Fruit fly (Drosophila melanogaster) whole organism, embryonic: Measurements from ENCODE around the gene scaf6.

Experiments
- Bgb ChIP-seq: fragments of 200-800 bp; sonication (Bioruptor generic); IDR thresholded peaks from 2 replicates; pipeline ENCODE4 v1.3.6; 2022; ENCODE audit warnings: missing biosample characterization, missing genetic modification characterization; ENCODE audit not compliant: partially characterized antibody
- Blimp-1 ChIP-seq: fragments of 200-800 bp; sonication (Bioruptor generic); optimal IDR thresholded peaks from 3 replicates; lab custom pipeline; 2018; ENCODE audit warnings: missing biosample characterization, missing genetic modification characterization, mild to moderate bottlenecking, moderate library complexity, missing genetic modification reagents
- C15 ChIP-seq: fragments of 200-800 bp; sonication (Bioruptor generic); IDR thresholded peaks from 3 replicates; pipeline ENCODE4 v1.3.6; 2022; ENCODE audit warnings: missing biosample characterization, missing genetic modification characterization
- CG1024 ChIP-seq: fragments of 200-800 bp; sonication (Bioruptor generic); IDR thresholded peaks from 2 replicates; pipeline ENCODE4 v1.3.6; 2022; ENCODE audit warnings: missing biosample characterization, missing genetic modification characterization
- CG10267 ChIP-seq: fragments of 200-800 bp; sonication (Bioruptor generic); optimal IDR thresholded peaks from 2 replicates; lab custom pipeline; 2018; ENCODE audit warnings: missing biosample characterization, mild to moderate bottlenecking, missing genetic modification characterization, moderate library complexity
- CG11247 ChIP-seq: fragments of 200-800 bp; sonication (Bioruptor generic); IDR thresholded peaks from 2 replicates; pipeline ENCODE4 v1.3.6; 2022; ENCODE audit warnings: missing biosample characterization, missing genetic modification characterization
- CG11695 ChIP-seq: fragments of 200-800 bp; sonication (Bioruptor generic); IDR thresholded peaks from 3 replicates; pipeline ENCODE4 v1.3.6; 2022; ENCODE audit warnings: missing biosample characterization, missing genetic modification characterization
- CG11696 ChIP-seq: fragments of 200-800 bp; sonication (Bioruptor generic); IDR thresholded peaks from 2 replicates; pipeline ENCODE4 v1.3.6; 2022; ENCODE audit warnings: missing biosample characterization, missing genetic modification characterization
- CG12236 ChIP-seq: fragments of 200-800 bp; sonication (Bioruptor generic); optimal IDR thresholded peaks from 2 replicates; lab custom pipeline; 2016; ENCODE audit warnings: missing biosample characterization, missing genetic modification characterization
- CG12299 ChIP-seq: fragments of 200-800 bp; sonication (Bioruptor generic); optimal IDR thresholded peaks from 2 replicates; lab custom pipeline; 2018; ENCODE audit warnings: missing biosample characterization, mild to moderate bottlenecking, missing genetic modification characterization
- CG14860 ChIP-seq: fragments of 200-800 bp; sonication (Bioruptor generic); IDR thresholded peaks from 3 replicates; pipeline ENCODE4 v1.3.6; 2022; ENCODE audit warnings: missing biosample characterization, missing genetic modification characterization; ENCODE audit not compliant: partially characterized antibody
- CG14965 ChIP-seq: fragments of 200-800 bp; sonication (Bioruptor generic); optimal IDR thresholded peaks from 2 replicates; lab custom pipeline; 2016; ENCODE audit warnings: missing biosample characterization, missing genetic modification characterization, borderline replicate concordance
- CG15601 ChIP-seq: fragments of 200-800 bp; sonication (Bioruptor generic); optimal IDR thresholded peaks from 3 replicates; lab custom pipeline; 2019; ENCODE audit warnings: missing biosample characterization, mild to moderate bottlenecking, missing genetic modification characterization, moderate library complexity
- CG17912 ChIP-seq: fragments of 200-800 bp; sonication (Bioruptor generic); optimal IDR thresholded peaks from 2 replicates; lab custom pipeline; 2018; ENCODE audit warnings: missing biosample characterization, mild to moderate bottlenecking, missing genetic modification characterization
- CG1832 ChIP-seq: fragments of 200-800 bp; sonication (Bioruptor generic); optimal IDR thresholded peaks from 2 replicates; lab custom pipeline; 2017; ENCODE audit warnings: missing biosample characterization, mild to moderate bottlenecking, missing genetic modification characterization, inconsistent platforms
- CG18764 ChIP-seq: fragments of 200-800 bp; sonication (Bioruptor generic); optimal IDR thresholded peaks from 3 replicates; lab custom pipeline; 2016; ENCODE audit warnings: missing biosample characterization, missing genetic modification characterization
- CG2678 ChIP-seq: fragments of 200-800 bp; sonication (Bioruptor generic); optimal IDR thresholded peaks from 3 replicates; lab custom pipeline; 2019; ENCODE audit warnings: missing biosample characterization, mild to moderate bottlenecking, missing genetic modification characterization, moderate library complexity
- CG33213 ChIP-seq: fragments of 200-800 bp; sonication (Bioruptor generic); optimal IDR thresholded peaks from 3 replicates; lab custom pipeline; 2016; ENCODE audit warnings: missing biosample characterization, missing genetic modification characterization
- CG4707 ChIP-seq: fragments of 200-800 bp; sonication (Bioruptor generic); optimal IDR thresholded peaks from 2 replicates; lab custom pipeline; 2018; ENCODE audit warnings: missing biosample characterization, mild to moderate bottlenecking, missing genetic modification characterization, moderate library complexity
- CG6791 ChIP-seq: fragments of 200-800 bp; sonication (Bioruptor generic); IDR thresholded peaks from 3 replicates; pipeline ENCODE4 v1.3.6; 2022; ENCODE audit warnings: missing biosample characterization, missing genetic modification characterization; ENCODE audit not compliant: partially characterized antibody
- CG7987 ChIP-seq: fragments of 200-800 bp; sonication (Bioruptor generic); optimal IDR thresholded peaks from 2 replicates; lab custom pipeline; 2018; ENCODE audit warnings: missing biosample characterization, mild to moderate bottlenecking, missing genetic modification characterization, moderate library complexity
- CG8924 ChIP-seq: fragments of 200-800 bp; optimal IDR thresholded peaks from 3 replicates; lab custom pipeline; 2019; ENCODE audit warnings: missing biosample characterization, mild to moderate bottlenecking, missing genetic modification characterization, moderate library complexity
- CG9727 ChIP-seq: fragments of 200-800 bp; sonication (Bioruptor generic); optimal IDR thresholded peaks from 3 replicates; lab custom pipeline; 2017; ENCODE audit warnings: missing biosample characterization, mild to moderate bottlenecking, missing genetic modification characterization
- CrebB ChIP-seq: fragments of 200-800 bp; sonication (Bioruptor generic); optimal IDR thresholded peaks from 3 replicates; lab custom pipeline; 2018; ENCODE audit warnings: missing biosample characterization, mild to moderate bottlenecking, missing genetic modification characterization
- Dad ChIP-seq: fragments of 200-800 bp; sonication (Bioruptor generic); optimal IDR thresholded peaks from 3 replicates; lab custom pipeline; 2016; ENCODE audit warnings: missing biosample characterization, missing genetic modification characterization
- Dek ChIP-seq: fragments of 200-800 bp; sonication (Bioruptor generic); optimal IDR thresholded peaks from 3 replicates; lab custom pipeline; 2019; ENCODE audit warnings: missing biosample characterization, mild to moderate bottlenecking, missing genetic modification characterization, moderate library complexity
- Fer2 ChIP-seq: fragments of 200-800 bp; sonication (Bioruptor generic); optimal IDR thresholded peaks from 2 replicates; lab custom pipeline; 2018; ENCODE audit warnings: missing biosample characterization, mild to moderate bottlenecking, missing genetic modification characterization, moderate library complexity
- Gsc ChIP-seq: fragments of 200-800 bp; sonication (Bioruptor generic); IDR thresholded peaks from 2 replicates; pipeline ENCODE4 v1.3.6; 2022; ENCODE audit warnings: missing biosample characterization, missing genetic modification characterization
- H2.0 ChIP-seq: fragments of 200-800 bp; sonication (Bioruptor generic); IDR thresholded peaks from 2 replicates; pipeline ENCODE4 v1.3.6; 2022; ENCODE audit warnings: missing biosample characterization, missing genetic modification characterization
- Lim3 ChIP-seq: fragments of 200-800 bp; sonication (Bioruptor generic); IDR thresholded peaks from 2 replicates; pipeline ENCODE4 v1.3.6; 2022; ENCODE audit warnings: missing biosample characterization, missing genetic modification characterization
- MTF-1 ChIP-seq: fragments of 200-800 bp; sonication (Bioruptor generic); optimal IDR thresholded peaks from 2 replicates; lab custom pipeline; 2018; ENCODE audit warnings: missing biosample characterization, mild to moderate bottlenecking, missing genetic modification characterization, borderline replicate concordance
- Rx ChIP-seq: fragments of 200-800 bp; sonication (Bioruptor generic); IDR thresholded peaks from 2 replicates; pipeline ENCODE4 v1.3.6; 2022; ENCODE audit warnings: missing biosample characterization, missing genetic modification characterization
- Stat92E ChIP-seq, 3 experiments: fragments of >200 bp in 2 of 3; fragments of 200-800 bp in 1 of 3; sonication (Bioruptor generic) in 1 of 3; optimal IDR thresholded peaks; 2 replicates each; lab custom pipeline; 2017 to 2019; ENCODE audit warnings: missing biosample characterization in 3 of 3, missing genetic modification characterization in 3 of 3, mild to moderate bottlenecking in 1 of 3, moderate library complexity in 1 of 3
- al ChIP-seq: fragments of 200-800 bp; sonication (Bioruptor generic); IDR thresholded peaks from 2 replicates; pipeline ENCODE4 v1.3.6; 2022; ENCODE audit warnings: missing biosample characterization, missing genetic modification characterization
- ash1 ChIP-seq: fragments of 200-800 bp; sonication (Bioruptor generic); optimal IDR thresholded peaks from 2 replicates; lab custom pipeline; 2018; ENCODE audit warnings: missing biosample characterization, mild to moderate bottlenecking, missing genetic modification characterization
- br ChIP-seq: fragments of >200 bp; optimal IDR thresholded peaks from 2 replicates; lab custom pipeline; 2017
- chm ChIP-seq: fragments of 200-800 bp; sonication (Bioruptor generic); IDR thresholded peaks from 2 replicates; pipeline ENCODE4 v1.3.6; 2022; ENCODE audit warnings: missing biosample characterization, missing genetic modification characterization
- dan ChIP-seq: fragments of 200-800 bp; sonication (Bioruptor generic); IDR thresholded peaks from 2 replicates; pipeline ENCODE4 v1.3.6; 2022; ENCODE audit warnings: missing biosample characterization, missing genetic modification characterization
- eve ChIP-seq, 2 experiments: fragments of >200 bp; optimal IDR thresholded peaks; 2 replicates each; lab custom pipeline; 2017; ENCODE audit warnings: missing biosample characterization in 2 of 2, missing genetic modification characterization in 2 of 2
- fd102C ChIP-seq: fragments of 200-800 bp; sonication (Bioruptor generic); optimal IDR thresholded peaks from 2 replicates; lab custom pipeline; 2018; ENCODE audit warnings: missing biosample characterization, mild to moderate bottlenecking, missing genetic modification characterization, moderate library complexity
- fru ChIP-seq: fragments of >200 bp; optimal IDR thresholded peaks from 2 replicates; lab custom pipeline; 2017
- gcm ChIP-seq: fragments of 200-800 bp; sonication (Bioruptor generic); optimal IDR thresholded peaks from 2 replicates; lab custom pipeline; 2019; ENCODE audit warnings: missing biosample characterization, mild to moderate bottlenecking, missing genetic modification characterization, moderate library complexity
- hbn ChIP-seq: fragments of 200-800 bp; sonication (Bioruptor generic); IDR thresholded peaks from 2 replicates; pipeline ENCODE4 v1.3.6; 2022; ENCODE audit warnings: missing biosample characterization, missing genetic modification characterization; ENCODE audit not compliant: partially characterized antibody
- nerfin-2 ChIP-seq: fragments of 200-800 bp; sonication (Bioruptor generic); IDR thresholded peaks from 2 replicates; pipeline ENCODE4 v1.3.6; 2022; ENCODE audit warnings: missing biosample characterization, missing genetic modification characterization; ENCODE audit not compliant: partially characterized antibody
- seq ChIP-seq: fragments of 200-800 bp; sonication (Bioruptor generic); IDR thresholded peaks from 2 replicates; pipeline ENCODE4 v1.3.6; 2022; ENCODE audit warnings: missing biosample characterization, missing genetic modification characterization
- sisA ChIP-seq: fragments of 200-800 bp; sonication (Bioruptor generic); IDR thresholded peaks from 2 replicates; pipeline ENCODE4 v1.3.6; 2022; ENCODE audit warnings: missing biosample characterization, missing genetic modification characterization
- sqz ChIP-seq: fragments of 200-800 bp; sonication (Bioruptor generic); optimal IDR thresholded peaks from 3 replicates; lab custom pipeline; 2018; ENCODE audit warnings: missing biosample characterization, mild to moderate bottlenecking, missing genetic modification characterization
- vnd ChIP-seq: fragments of 200-800 bp; sonication (Bioruptor generic); IDR thresholded peaks from 3 replicates; pipeline ENCODE4 v1.3.6; 2022; ENCODE audit warnings: missing biosample characterization, missing genetic modification characterization; ENCODE audit not compliant: partially characterized antibody
- vvl ChIP-seq: fragments of 200-800 bp; sonication (Bioruptor generic); IDR thresholded peaks from 2 replicates; pipeline ENCODE4 v1.3.6; 2022; ENCODE audit warnings: missing biosample characterization, missing genetic modification characterization
- yki ChIP-seq: fragments of >200 bp; optimal IDR thresholded peaks from 3 replicates; lab custom pipeline; 2018
- z ChIP-seq: fragments of 200-800 bp; sonication (Bioruptor generic); IDR thresholded peaks from 3 replicates; pipeline ENCODE4 v1.3.6; 2022; ENCODE audit warnings: missing biosample characterization, missing genetic modification characterization

The scaf6 gene

DNA sequence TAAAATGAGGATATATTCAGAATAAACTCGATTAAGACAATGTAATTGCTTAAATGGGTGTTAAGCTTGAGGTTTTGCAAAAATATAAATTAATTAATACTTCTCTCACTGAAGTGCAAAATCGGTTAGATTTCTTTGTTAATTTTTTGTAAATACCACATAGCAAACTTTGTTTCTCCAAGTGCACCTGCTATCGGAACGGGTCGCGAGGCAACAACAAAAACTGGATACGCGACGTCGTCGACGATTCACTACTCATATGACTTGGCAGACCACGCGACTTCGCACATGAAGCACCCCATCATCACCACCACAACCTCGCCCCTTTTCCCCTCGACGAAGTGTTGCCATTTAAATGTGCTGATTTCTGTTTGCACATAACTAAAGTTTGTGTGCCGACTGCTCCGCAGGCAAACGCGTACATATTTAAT is 35.3 kb downstream of the scaf6 start (continued):
- no peak for TF ChIP-seq fru (lab: Kevin White, UChicago)
- peak; percentile 19 for TF ChIP-seq ash1 (GFP tag; lab: Kevin White, UChicago)
- no peak for TF ChIP-seq C15 (GFP tag; lab: Robert Waterston, UW)
- TF ChIP-seq CG12299 (tag; lab: Kevin White, UChicago), result no peak
- TF ChIP-seq chm, result no peak
- no peak for TF ChIP-seq Gsc (GFP tag; lab: Robert Waterston, UW)
- TF ChIP-seq CG9727 (GFP tag; lab: Kevin White, UChicago), result peak; percentile 7
- TF ChIP-seq CrebB, result no peak
- TF ChIP-seq CG1024 (GFP tag; lab: Robert Waterston, UW), result no peak; the same call in 1 of the 2 replicates
- no peak for TF ChIP-seq CG7987 (GFP tag; lab: Kevin White, UChicago)
- TF ChIP-seq Blimp-1, result no peak
- no peak for TF ChIP-seq vnd (GFP tag; lab: Robert Waterston, UW)
- no peak for TF ChIP-seq CG1832 (GFP tag; lab: Kevin White, UChicago)
- peak; percentile 34; the same call in 1 of the 3 replicates for TF ChIP-seq CG11695 (GFP tag; lab: Robert Waterston, UW)
- no peak for TF ChIP-seq CG15601 (tag; lab: Kevin White, UChicago)
- no peak for TF ChIP-seq CG12236 (GFP tag; lab: Kevin White, UChicago)
- TF ChIP-seq CG10267, result no peak
- TF ChIP-seq eve (GFP tag; optimal IDR thresholded peaks at IDR 0.05; lab: Kevin White, UChicago), result no peak
- TF ChIP-seq dan, result no peak
- no peak for TF ChIP-seq MTF-1
- no peak for TF ChIP-seq Dad
- TF ChIP-seq nerfin-2 (GFP tag; lab: Robert Waterston, UW), result no peak
- TF ChIP-seq CG14965, result no peak
- 0 out of 2 replicates have a peak, but pooled peaks have one; percentile 28 for TF ChIP-seq Rx
- TF ChIP-seq Stat92E (GFP tag; optimal IDR thresholded peaks at IDR 0.05; lab: Kevin White, UChicago), result no peak
- TF ChIP-seq CG4707 (GFP tag; lab: Kevin White, UChicago), result no peak
- TF ChIP-seq CG14860 (GFP tag; lab: Robert Waterston, UW), result no peak
- TF ChIP-seq sisA (GFP tag; lab: Robert Waterston, UW), result 0 out of 2 replicates have a peak, but pooled peaks have one; percentile 15
- no peak for TF ChIP-seq Fer2 (tag; lab: Kevin White, UChicago)
- TF ChIP-seq al (GFP tag; lab: Robert Waterston, UW), result peak; percentile 33; the same call in 1 of the 2 replicates
- TF ChIP-seq CG11247, result no peak
- TF ChIP-seq fd102C (GFP tag; lab: Kevin White, UChicago), result no peak
- no peak for TF ChIP-seq CG18764 (GFP tag; lab: Kevin White, UChicago)
- no peak for TF ChIP-seq Bgb (GFP tag; lab: Robert Waterston, UW)
- TF ChIP-seq H2.0 (GFP tag; lab: Robert Waterston, UW), result peak; percentile 26; the same call in 1 of the 2 replicates
- TF ChIP-seq br (lab: Kevin White, UChicago), result no peak
- peak; percentile 31; the same call in 1 of the 2 replicates for TF ChIP-seq CG11696 (GFP tag; lab: Robert Waterston, UW)
- TF ChIP-seq CG2678, result peak; percentile 40
- peak; percentile 51; the same call in 1 of the 2 replicates for TF ChIP-seq seq (GFP tag; lab: Robert Waterston, UW)
- TF ChIP-seq CG33213 (GFP tag; lab: Kevin White, UChicago), result no peak
- no peak for TF ChIP-seq Dek (tag; lab: Kevin White, UChicago)
- TF ChIP-seq CG8924, result peak; percentile 10
- TF ChIP-seq sqz (GFP tag; lab: Kevin White, UChicago), result no peak
- no peak for TF ChIP-seq CG17912
- no peak for TF ChIP-seq gcm (GFP tag; lab: Kevin White, UChicago)
- no peak for TF ChIP-seq hbn (GFP tag; lab: Robert Waterston, UW)
- no peak for TF ChIP-seq z
- no peak for TF ChIP-seq Lim3 (GFP tag; lab: Robert Waterston, UW)
- TF ChIP-seq vvl, result peak; percentile 53; the same call in 1 of the 2 replicates
- TF ChIP-seq CG6791 (GFP tag; lab: Robert Waterston, UW), result no peak
- TF ChIP-seq yki (lab: Kevin White, UChicago), result no peak
